Fruit fly (Drosophila melanogaster) whole organism, prepupa: ENCODE measurements around the gene CG9903.

Experiments
- CG8119 ChIP-seq: fragments of 200-800 bp; sonication (Bioruptor generic); IDR thresholded peaks from 3 replicates; pipeline ENCODE4 v1.3.6; 2022; ENCODE audit warnings: missing biosample characterization, missing genetic modification characterization
- CG8632 ChIP-seq: fragments of 200-800 bp; sonication (Bioruptor generic); optimal IDR thresholded peaks from 3 replicates; lab custom pipeline; 2016; ENCODE audit warnings: missing biosample characterization, missing genetic modification characterization
- Eip93F ChIP-seq: fragments of 200-800 bp; sonication (Bioruptor generic); optimal IDR thresholded peaks from 2 replicates; lab custom pipeline; 2016; ENCODE audit warnings: missing biosample characterization, mild to moderate bottlenecking, missing genetic modification characterization

Gene CG9903

DNA sequence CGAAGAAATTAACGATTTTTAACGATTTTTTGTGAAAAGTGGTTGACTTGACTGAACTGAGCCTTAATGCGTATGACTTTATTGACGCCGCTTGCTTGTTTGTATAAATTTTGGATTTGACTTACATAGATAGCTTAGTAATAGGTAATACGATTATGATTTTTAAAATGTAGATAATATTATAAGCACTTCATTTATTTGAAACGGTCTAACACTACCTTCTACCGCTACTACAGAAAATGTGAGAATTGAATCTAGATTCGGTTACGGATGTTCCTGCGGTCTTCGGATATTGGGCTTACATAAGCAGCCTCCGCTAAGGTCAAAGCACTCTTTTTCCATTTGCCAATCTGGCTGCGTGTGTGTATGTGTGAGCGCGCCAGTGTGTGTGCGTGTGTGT is 15.3 kb downstream of the CG9903 start, which contains the start of gene Cnx14D:
Gene Cnx14D (minus strand): TSS at position 101 of the 400 bp plus-strand sequence.
- TF ChIP-seq CG8632 (GFP tag; lab: Kevin White, UChicago), result no peak
- TF ChIP-seq Eip93F (GFP tag; lab: Kevin White, UChicago), result no peak
- TF ChIP-seq CG8119, result no peak
